Worm (Caenorhabditis elegans): ENCODE data around the gene C23H5.11.

- no peak for TF ChIP-seq ztf-11 (tag; optimal IDR thresholded peaks at IDR 0.05)
- no peak for TF ChIP-seq lin-13 (tag; optimal IDR thresholded peaks at IDR 0.05)
- TF ChIP-seq sptf-1 (tag; optimal IDR thresholded peaks at IDR 0.05) = no peak
- no peak for TF ChIP-seq nhr-12 (tag; optimal IDR thresholded peaks at IDR 0.05)
- no peak for TF ChIP-seq nhr-237 (tag; optimal IDR thresholded peaks at IDR 0.05)
- no peak for TF ChIP-seq pha-4 (tag; optimal IDR thresholded peaks at IDR 0.05)
- TF ChIP-seq elt-1 (tag; optimal IDR thresholded peaks at IDR 0.05; ENCODE audit: borderline replicate concordance, insufficient read depth) = no peak
- no peak for TF ChIP-seq snpc-4 (tag; optimal IDR thresholded peaks at IDR 0.05)
- no peak for TF ChIP-seq ham-2 (GFP tag; optimal IDR thresholded peaks at IDR 0.05)
- TF ChIP-seq mab-5 (tag; optimal IDR thresholded peaks at IDR 0.05) = no peak
- no peak for TF ChIP-seq unc-62 (GFP tag; optimal IDR thresholded peaks at IDR 0.05)
- no peak for TF ChIP-seq nhr-76 (tag; optimal IDR thresholded peaks at IDR 0.05)
- TF ChIP-seq ceh-39 (tag; optimal IDR thresholded peaks at IDR 0.05) = no peak
Observed at ce11 chrIV:2130714-2131113, 31.0 kb upstream of the C23H5.11 start, which contains the start of gene prmt-6.
